Worm (Caenorhabditis elegans) whole organism, L4 larva: ENCODE data around the gene H20J04.9.

Source experiments
- arid-1 ChIP-seq: fragments of 200-800 bp; sonication (Bioruptor generic); conservative IDR thresholded peaks from 2 replicates; pipeline ENCODE4 v1.3.6; 2022; ENCODE audit warnings: missing genetic modification reagents, missing genetic modification characterization, missing compliant biosample characterization
- daf-16 ChIP-seq, 3 experiments: sonication (generic microtip); optimal IDR thresholded peaks; 2 replicates each; lab custom pipeline; 2016 to 2017; ENCODE audit warnings: missing genetic modification characterization in 3 of 3, missing genetic modification reagents in 3 of 3, mild to moderate bottlenecking in 2 of 3, missing compliant biosample characterization in 2 of 3, missing biosample characterization in 1 of 3, moderate library complexity in 1 of 3
- hlh-30 ChIP-seq: sonication (generic microtip); optimal IDR thresholded peaks from 2 replicates; lab custom pipeline; 2017; ENCODE audit warnings: antibody characterized with exemption, mild to moderate bottlenecking, missing genetic modification characterization, missing compliant biosample characterization; ENCODE audit not compliant: insufficient read depth
- nhr-11 ChIP-seq: fragments of 150-350 bp; optimal IDR thresholded peaks from 2 replicates; lab custom pipeline; 2014; ENCODE audit warnings: missing biosample characterization, missing genetic modification characterization
- nhr-111 ChIP-seq: fragments of 200-800 bp; sonication (Bioruptor generic); optimal IDR thresholded peaks from 2 replicates; lab custom pipeline; 2018; ENCODE audit warnings: mild to moderate bottlenecking, missing genetic modification characterization, missing compliant biosample characterization
- nhr-41 ChIP-seq: fragments of 200-800 bp; sonication (Bioruptor generic); IDR thresholded peaks from 2 replicates; pipeline ENCODE4 v1.3.6; 2022; ENCODE audit warnings: missing genetic modification reagents, missing genetic modification characterization, missing compliant biosample characterization
- rbr-2 ChIP-seq: sonication (generic microtip); optimal IDR thresholded peaks from 2 replicates; lab custom pipeline; 2016; ENCODE audit warnings: missing genotype, missing genetic modification characterization, missing compliant biosample characterization
- skn-1 ChIP-seq: fragments of 150-350 bp; optimal IDR thresholded peaks from 2 replicates; lab custom pipeline; 2014; ENCODE audit warnings: missing biosample characterization, missing genetic modification characterization
- snpc-4 ChIP-seq: fragments of 150-350 bp; optimal IDR thresholded peaks from 2 replicates; lab custom pipeline; 2014; ENCODE audit warnings: missing biosample characterization, missing genetic modification characterization

- TF ChIP-seq nhr-11 (tag; lab: Kevin White, UChicago) = no peak
- TF ChIP-seq snpc-4 (tag; lab: Kevin White, UChicago) = no peak
- no peak for TF ChIP-seq nhr-41 (GFP tag; lab: Robert Waterston, UW)
- no peak for TF ChIP-seq rbr-2 (tag; lab: Kevin White, UChicago)
- no peak for TF ChIP-seq skn-1 (tag; lab: Kevin White, UChicago)
- TF ChIP-seq daf-16 (GFP tag; optimal IDR thresholded peaks at IDR 0.05; lab: Kevin White, UChicago) = no peak
- no peak for TF ChIP-seq daf-16 (tag; optimal IDR thresholded peaks at IDR 0.05; lab: Kevin White, UChicago)
- TF ChIP-seq arid-1 = no peak
- no peak for TF ChIP-seq nhr-111 (GFP tag; lab: Kevin White, UChicago)
- TF ChIP-seq hlh-30 = no peak
These were observed 31.4 kb upstream of the H20J04.9 start, which contains the start of gene Y52E8A.6 for ce11 chrII:4319537-4320019.
